Fruit fly (Drosophila melanogaster) whole organism, embryonic: ENCODE measurements around the gene CG31191.

ENCODE experiments used
- CG10543 ChIP-seq: fragments of 200-800 bp; sonication (Bioruptor generic); optimal IDR thresholded peaks from 3 replicates; lab custom pipeline; 2017; ENCODE audit warnings: missing biosample characterization, mild to moderate bottlenecking, missing genetic modification characterization, moderate library complexity
- CG10654 ChIP-seq: fragments of 200-800 bp; sonication (Bioruptor generic); optimal IDR thresholded peaks from 2 replicates; lab custom pipeline; 2016; ENCODE audit warnings: missing biosample characterization, missing genetic modification characterization
- CG11504 ChIP-seq: fragments of 200-800 bp; sonication (Bioruptor generic); optimal IDR thresholded peaks from 3 replicates; lab custom pipeline; 2019; ENCODE audit warnings: missing biosample characterization, mild to moderate bottlenecking, missing genetic modification characterization, moderate library complexity
- CG11695 ChIP-seq: fragments of 200-800 bp; sonication (Bioruptor generic); IDR thresholded peaks from 3 replicates; pipeline ENCODE4 v1.3.6; 2022; ENCODE audit warnings: missing biosample characterization, missing genetic modification characterization
- CG12071 ChIP-seq: fragments of 200-800 bp; sonication (Bioruptor generic); optimal IDR thresholded peaks from 3 replicates; lab custom pipeline; 2018; ENCODE audit warnings: missing biosample characterization, mild to moderate bottlenecking, missing genetic modification characterization
- CG13296 ChIP-seq: fragments of 200-800 bp; sonication (Bioruptor generic); optimal IDR thresholded peaks from 3 replicates; lab custom pipeline; 2018; ENCODE audit warnings: missing biosample characterization, mild to moderate bottlenecking, missing genetic modification characterization
- CG17385 ChIP-seq: fragments of 200-800 bp; sonication (Bioruptor generic); optimal IDR thresholded peaks from 3 replicates; lab custom pipeline; 2018; ENCODE audit warnings: missing biosample characterization, mild to moderate bottlenecking, missing genetic modification characterization
- CG18476 ChIP-seq: fragments of 200-800 bp; sonication (Bioruptor generic); optimal IDR thresholded peaks from 2 replicates; lab custom pipeline; 2016; ENCODE audit warnings: missing biosample characterization, mild to moderate bottlenecking, missing genetic modification characterization
- CG2120 ChIP-seq: fragments of 200-800 bp; sonication (Bioruptor generic); optimal IDR thresholded peaks from 3 replicates; lab custom pipeline; 2016; ENCODE audit warnings: missing biosample characterization, missing genetic modification characterization
- CG2678 ChIP-seq: fragments of 200-800 bp; sonication (Bioruptor generic); optimal IDR thresholded peaks from 3 replicates; lab custom pipeline; 2019; ENCODE audit warnings: missing biosample characterization, mild to moderate bottlenecking, missing genetic modification characterization, moderate library complexity
- CG31388 ChIP-seq: fragments of 200-800 bp; sonication (Bioruptor generic); optimal IDR thresholded peaks from 2 replicates; lab custom pipeline; 2016; ENCODE audit warnings: missing biosample characterization, missing genetic modification characterization
- CG3163 ChIP-seq: fragments of 200-800 bp; sonication (Bioruptor generic); optimal IDR thresholded peaks from 3 replicates; lab custom pipeline; 2016; ENCODE audit warnings: missing biosample characterization, missing genetic modification characterization
- CG4854 ChIP-seq: fragments of 200-800 bp; sonication (Bioruptor generic); optimal IDR thresholded peaks from 2 replicates; lab custom pipeline; 2016; ENCODE audit warnings: missing biosample characterization, missing genetic modification characterization, inconsistent platforms
- CG6765 ChIP-seq: fragments of 200-800 bp; sonication (Bioruptor generic); optimal IDR thresholded peaks from 3 replicates; lab custom pipeline; 2017; ENCODE audit warnings: missing biosample characterization, mild to moderate bottlenecking, missing genetic modification characterization
- CG7786 ChIP-seq: fragments of 200-800 bp; sonication (Bioruptor generic); optimal IDR thresholded peaks from 2 replicates; lab custom pipeline; 2016; ENCODE audit warnings: missing biosample characterization, missing genetic modification characterization
- CG8290 ChIP-seq, 3 experiments: fragments of 200-800 bp; sonication (Bioruptor generic); optimal IDR thresholded peaks; 2 replicates each; lab custom pipeline; 2016 to 2019; ENCODE audit warnings: missing biosample characterization in 3 of 3, missing genetic modification characterization in 3 of 3, mild to moderate bottlenecking in 2 of 3, moderate library complexity in 1 of 3
- Elba2 ChIP-seq: fragments of 200-800 bp; sonication (Bioruptor generic); optimal IDR thresholded peaks from 3 replicates; lab custom pipeline; 2016; ENCODE audit warnings: missing biosample characterization, missing genetic modification characterization
- Fer3 ChIP-seq: fragments of 200-800 bp; sonication (Bioruptor generic); optimal IDR thresholded peaks from 2 replicates; lab custom pipeline; 2018; ENCODE audit warnings: missing biosample characterization, mild to moderate bottlenecking, missing genetic modification characterization, moderate library complexity
- HHEX ChIP-seq: fragments of 200-800 bp; sonication (Bioruptor generic); optimal IDR thresholded peaks from 3 replicates; lab custom pipeline; 2017; ENCODE audit warnings: missing biosample characterization, mild to moderate bottlenecking, missing genetic modification characterization, missing genetic modification reagents
- Jarid2 ChIP-seq: fragments of 200-800 bp; sonication (Bioruptor generic); optimal IDR thresholded peaks from 3 replicates; lab custom pipeline; 2017; ENCODE audit warnings: mild to moderate bottlenecking, missing biosample characterization, missing genetic modification reagents, missing genetic modification characterization
- Med ChIP-seq: fragments of 200-800 bp; sonication (Bioruptor generic); peaks from one replicate; lab custom pipeline; 2016; ENCODE audit warnings: missing biosample characterization, missing genetic modification characterization, mild to moderate bottlenecking, inconsistent platforms, moderate library complexity
- Meics ChIP-seq: fragments of 200-800 bp; sonication (Bioruptor generic); optimal IDR thresholded peaks from 2 replicates; lab custom pipeline; 2017; ENCODE audit warnings: missing biosample characterization, mild to moderate bottlenecking, missing genetic modification characterization
- NC2β ChIP-seq: fragments of 200-800 bp; sonication (Bioruptor generic); optimal IDR thresholded peaks from 2 replicates; lab custom pipeline; 2016; ENCODE audit warnings: missing biosample characterization, missing genetic modification characterization
- NFAT ChIP-seq: fragments of 200-800 bp; sonication (Bioruptor generic); IDR thresholded peaks from 2 replicates; pipeline ENCODE4 v1.3.6; 2022; ENCODE audit warnings: missing biosample characterization, missing genetic modification characterization
- Ravus ChIP-seq: fragments of 200-800 bp; sonication (Bioruptor generic); IDR thresholded peaks from 2 replicates; pipeline ENCODE4 v1.3.6; 2022; ENCODE audit warnings: missing biosample characterization, missing genetic modification characterization
- Rfx ChIP-seq: fragments of 200-800 bp; sonication (Bioruptor generic); IDR thresholded peaks from 2 replicates; pipeline ENCODE4 v1.3.6; 2022; ENCODE audit warnings: missing biosample characterization, missing genetic modification characterization
- Sox100B ChIP-seq: fragments of 200-800 bp; sonication (Bioruptor generic); optimal IDR thresholded peaks from 3 replicates; lab custom pipeline; 2018; ENCODE audit warnings: missing biosample characterization, mild to moderate bottlenecking, missing genetic modification characterization
- Sox102F ChIP-seq: fragments of 200-800 bp; sonication (Bioruptor generic); optimal IDR thresholded peaks from 2 replicates; lab custom pipeline; 2018; ENCODE audit warnings: missing biosample characterization, mild to moderate bottlenecking, missing genetic modification characterization, moderate library complexity
- Vsx1 ChIP-seq: fragments of 200-800 bp; sonication (Bioruptor generic); optimal IDR thresholded peaks from 2 replicates; lab custom pipeline; 2017; ENCODE audit warnings: missing biosample characterization, mild to moderate bottlenecking, missing genetic modification characterization, missing genetic modification reagents
- abd-A ChIP-seq: fragments of 200-800 bp; sonication (Bioruptor generic); optimal IDR thresholded peaks from 3 replicates; lab custom pipeline; 2019; ENCODE audit warnings: missing biosample characterization, mild to moderate bottlenecking, missing genetic modification characterization, moderate library complexity
- bsh ChIP-seq, 2 experiments: fragments of 200-800 bp; sonication (Bioruptor generic); optimal IDR thresholded peaks; 2 replicates each; lab custom pipeline; 2017 to 2018; ENCODE audit warnings: mild to moderate bottlenecking in 2 of 2, missing biosample characterization in 2 of 2, missing genetic modification characterization in 2 of 2, moderate library complexity in 1 of 2
- caup ChIP-seq: fragments of 200-800 bp; sonication (Bioruptor generic); optimal IDR thresholded peaks from 3 replicates; lab custom pipeline; 2017; ENCODE audit warnings: missing biosample characterization, mild to moderate bottlenecking, missing genetic modification characterization, moderate library complexity; ENCODE audit not compliant: severe bottlenecking
- cwo ChIP-seq: fragments of 200-800 bp; sonication (Bioruptor generic); optimal IDR thresholded peaks from 3 replicates; lab custom pipeline; 2017; ENCODE audit warnings: missing biosample characterization, missing genetic modification characterization, mild to moderate bottlenecking, moderate library complexity, missing genetic modification reagents
- ftz-f1 ChIP-seq: fragments of 200-800 bp; sonication (Bioruptor generic); optimal IDR thresholded peaks from 2 replicates; lab custom pipeline; 2016; ENCODE audit warnings: missing biosample characterization, missing genetic modification characterization
- gce ChIP-seq: fragments of 200-800 bp; sonication (Bioruptor generic); IDR thresholded peaks from 3 replicates; pipeline ENCODE4 v1.3.6; 2022; ENCODE audit warnings: missing biosample characterization, missing genetic modification characterization
- grn ChIP-seq: fragments of 200-800 bp; sonication (Bioruptor generic); optimal IDR thresholded peaks from 3 replicates; lab custom pipeline; 2017; ENCODE audit warnings: missing biosample characterization, missing genetic modification characterization
- hkb ChIP-seq, 2 experiments: fragments of 200-800 bp in 1 of 2; fragments of >200 bp in 1 of 2; sonication (Bioruptor generic) in 1 of 2; IDR thresholded peaks in 1 of 2; optimal IDR thresholded peaks in 1 of 2; 2 replicates each; pipeline versions ENCODE4 v1.3.6 to Lab custom; 2017 to 2022; ENCODE audit warnings: missing biosample characterization in 1 of 2, missing genetic modification characterization in 1 of 2
- lab ChIP-seq: fragments of 200-800 bp; sonication (Bioruptor generic); optimal IDR thresholded peaks from 3 replicates; lab custom pipeline; 2017; ENCODE audit warnings: missing biosample characterization, missing genetic modification characterization, mild to moderate bottlenecking, moderate library complexity, missing genetic modification reagents
- lbe ChIP-seq: fragments of 200-800 bp; sonication (Bioruptor generic); optimal IDR thresholded peaks from 2 replicates; lab custom pipeline; 2016; ENCODE audit warnings: missing biosample characterization, mild to moderate bottlenecking, missing genetic modification characterization
- mirr ChIP-seq: fragments of 200-800 bp; sonication (Bioruptor generic); optimal IDR thresholded peaks from 3 replicates; lab custom pipeline; 2018; ENCODE audit warnings: missing biosample characterization, mild to moderate bottlenecking, missing genetic modification characterization
- nau ChIP-seq: fragments of 200-800 bp; sonication (Bioruptor generic); optimal IDR thresholded peaks from 3 replicates; lab custom pipeline; 2017; ENCODE audit warnings: missing biosample characterization, mild to moderate bottlenecking, missing genetic modification characterization, missing genetic modification reagents
- nom ChIP-seq: fragments of 200-800 bp; sonication (Bioruptor generic); optimal IDR thresholded peaks from 2 replicates; lab custom pipeline; 2017; ENCODE audit warnings: missing biosample characterization, missing genetic modification characterization, mild to moderate bottlenecking, moderate library complexity, missing genetic modification reagents
- sd ChIP-seq: fragments of 200-800 bp; sonication (Bioruptor generic); optimal IDR thresholded peaks from 3 replicates; lab custom pipeline; 2018; ENCODE audit warnings: missing biosample characterization, mild to moderate bottlenecking, missing genetic modification characterization, moderate library complexity
- sens ChIP-seq: fragments of 200-800 bp; sonication (Bioruptor generic); peaks from one replicate; lab custom pipeline; 2016; ENCODE audit warnings: missing biosample characterization, missing genetic modification characterization
- sna ChIP-seq: fragments of 200-800 bp; sonication (Bioruptor generic); IDR thresholded peaks from 2 replicates; pipeline ENCODE4 v1.3.6; 2022; ENCODE audit warnings: missing biosample characterization, missing genetic modification characterization; ENCODE audit not compliant: partially characterized antibody
- vvl ChIP-seq: fragments of 200-800 bp; sonication (Bioruptor generic); IDR thresholded peaks from 2 replicates; pipeline ENCODE4 v1.3.6; 2022; ENCODE audit warnings: missing biosample characterization, missing genetic modification characterization

CG31191 gene

DNA sequence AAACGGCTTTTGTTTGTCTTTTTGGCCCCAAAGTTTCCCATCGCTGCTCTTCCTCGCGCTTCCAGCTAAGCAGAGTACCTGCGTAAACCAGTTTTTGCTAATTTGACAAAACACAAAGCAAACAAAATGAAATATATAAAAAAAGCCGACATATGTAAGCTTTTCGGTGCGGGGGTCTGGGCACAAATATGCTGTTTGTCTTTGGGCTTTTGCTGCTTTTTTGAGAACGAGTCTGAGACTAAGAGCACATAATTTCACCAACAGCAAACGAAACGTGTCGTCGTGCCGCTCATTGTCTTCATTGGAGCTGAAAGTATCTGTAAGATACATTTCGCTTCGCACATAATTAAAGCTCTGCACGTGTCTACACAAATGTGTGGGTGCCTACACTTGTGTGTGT is 29.5 kb downstream of the CG31191 start (continued):
- TF ChIP-seq cwo (GFP tag; lab: Kevin White, UChicago), result peak; percentile 85
- no peak for TF ChIP-seq CG7786 (GFP tag; lab: Kevin White, UChicago)
- TF ChIP-seq grn (GFP tag; lab: Kevin White, UChicago), result no peak
- peak; percentile 10 for TF ChIP-seq CG13296
- TF ChIP-seq NC2β (GFP tag; lab: Kevin White, UChicago), result no peak
- TF ChIP-seq lab, result peak; percentile 40
- peak; percentile 52 for TF ChIP-seq Med (GFP tag; lab: Kevin White, UChicago)
- TF ChIP-seq sd, result peak; percentile 69
- peak; percentile 18 for TF ChIP-seq CG2120 (GFP tag; lab: Kevin White, UChicago)
- no peak for TF ChIP-seq Sox102F (GFP tag; lab: Kevin White, UChicago)
- TF ChIP-seq vvl (GFP tag; lab: Robert Waterston, UW), result 0 out of 2 replicates have a peak, but pooled peaks have one; percentile 26
- no peak for TF ChIP-seq CG11504 (tag; lab: Kevin White, UChicago)
- no peak for TF ChIP-seq CG2678 (tag; lab: Kevin White, UChicago)
- TF ChIP-seq HHEX (GFP tag; lab: Kevin White, UChicago), result peak; percentile 0

DNA sequence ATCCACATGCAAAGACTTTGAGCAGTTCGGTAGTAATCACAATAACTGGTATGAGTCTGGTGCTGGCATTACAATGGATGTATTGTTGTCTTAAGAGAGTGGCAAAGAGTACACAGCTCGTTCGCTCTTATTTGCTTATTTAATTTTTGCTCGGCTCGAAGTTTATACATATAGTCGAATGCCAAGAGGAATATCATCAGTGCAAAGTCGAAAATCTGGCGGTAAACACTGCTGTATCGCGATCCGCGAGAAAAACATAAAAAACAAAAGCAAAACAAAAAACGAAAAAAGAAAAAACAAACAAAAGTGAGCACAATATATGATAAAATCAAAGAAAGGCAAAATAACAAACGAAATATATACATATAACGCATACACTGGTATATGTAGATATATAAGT is 31.2 kb downstream of the CG31191 start, which contains the start of gene hdly:
Gene hdly (plus strand): TSS at position 194 of the 400 bp plus-strand sequence.
- TF ChIP-seq cwo (GFP tag; lab: Kevin White, UChicago) (no peak), Meics (GFP tag; lab: Kevin White, UChicago) (peak; percentile 4), nau (GFP tag; lab: Kevin White, UChicago) (peak; percentile 24), CG6765 (peak; percentile 24), sens (GFP tag; lab: Kevin White, UChicago) (peak; percentile 45), CG10654 (no peak), CG11695 (0 out of 3 replicates have a peak, but pooled peaks have one; percentile 27), CG31388 (GFP tag; lab: Kevin White, UChicago) (no peak), lbe (GFP tag; lab: Kevin White, UChicago) (peak; percentile 92), bsh (GFP tag; optimal IDR thresholded peaks at IDR 0.05; lab: Kevin White, UChicago) (peak in 1 of 2 experiments; percentile 99), HHEX (GFP tag; lab: Kevin White, UChicago) (peak; percentile 24), caup (GFP tag; lab: Kevin White, UChicago) (peak; percentile 42), Elba2 (no peak), sna (GFP tag; lab: Robert Waterston, UW) (no peak), CG18476 (GFP tag; lab: Kevin White, UChicago) (no peak), Jarid2 (peak; percentile 50), mirr (GFP tag; lab: Kevin White, UChicago) (peak; percentile 75), CG17385 (GFP tag; lab: Kevin White, UChicago) (peak; percentile 20), CG10543 (GFP tag; lab: Kevin White, UChicago) (peak; percentile 54), CG4854 (GFP tag; lab: Kevin White, UChicago) (no peak), ftz-f1 (GFP tag; lab: Kevin White, UChicago) (no peak), Vsx1 (GFP tag; lab: Kevin White, UChicago) (peak; percentile 14), gce (GFP tag; lab: Robert Waterston, UW) (0 out of 3 replicates have a peak, but pooled peaks have one; percentile 8), CG3163 (peak; percentile 91), CG2678 (tag; lab: Kevin White, UChicago) (peak; percentile 29), Sox100B (peak; percentile 1), Ravus (GFP tag; lab: Robert Waterston, UW) (no peak), abd-A (peak; percentile 62), Rfx (GFP tag; lab: Robert Waterston, UW) (peak; percentile 36; the same call in 1 of the 2 replicates), Fer3 (tag; lab: Kevin White, UChicago) (peak; percentile 34), nom (GFP tag; lab: Kevin White, UChicago) (peak; percentile 100), NFAT (0 out of 2 replicates have a peak, but pooled peaks have one; percentile 6), CG8290 (GFP tag; optimal IDR thresholded peaks at IDR 0.05; lab: Kevin White, UChicago) (no peak), CG8290 (tag; optimal IDR thresholded peaks at IDR 0.05; lab: Kevin White, UChicago) (peak in 1 of 2 experiments; percentile 56), hkb (optimal IDR thresholded peaks at IDR 0.05; lab: Kevin White, UChicago) (no peak), hkb (GFP tag; IDR thresholded peaks at IDR 0.05; lab: Robert Waterston, UW) (0 out of 2 replicates have a peak, but pooled peaks have one; percentile 38), CG12071 (peak; percentile 23)
